Fruit fly (Drosophila melanogaster): Measurements from ENCODE around the gene mtsh.
A peak's percentile ranks its signal among the peaks of the same experiment; 100 is the strongest.

Gene mtsh

dm6 chr2L:8304635-8305034, 15.1 kb downstream of the mtsh start:
- no peak for TF ChIP-seq CG34406 (GFP tag; optimal IDR thresholded peaks at IDR 0.05)
- TF ChIP-seq spab (GFP tag; optimal IDR thresholded peaks at IDR 0.05) = no peak
- TF ChIP-seq Ets21C (GFP tag; optimal IDR thresholded peaks at IDR 0.05) = no peak
- TF ChIP-seq lz (GFP tag; optimal IDR thresholded peaks at IDR 0.05) = no peak
- no peak for TF ChIP-seq CG7368 (GFP tag; optimal IDR thresholded peaks at IDR 0.05)
- no peak for TF ChIP-seq CG8319 (GFP tag; optimal IDR thresholded peaks at IDR 0.05)
- no peak for TF ChIP-seq CG1621 (tag; optimal IDR thresholded peaks at IDR 0.05)
- TF ChIP-seq fd85E (GFP tag; optimal IDR thresholded peaks at IDR 0.05) = no peak
- no peak for TF ChIP-seq CG8632 (GFP tag; optimal IDR thresholded peaks at IDR 0.05)
- no peak for TF ChIP-seq pdm3 (GFP tag; optimal IDR thresholded peaks at IDR 0.05)

- TF ChIP-seq CG6808 (GFP tag; optimal IDR thresholded peaks at IDR 0.05) (no peak), Blimp-1 (GFP tag; optimal IDR thresholded peaks at IDR 0.05) (no peak), esn (GFP tag; optimal IDR thresholded peaks at IDR 0.05) (peak; percentile 0)
Observed at dm6 chr2L:8302766-8303479, 16.8 kb downstream of the mtsh start, which contains the start of the genes wol and Scgalpha. Gene wol (minus strand): TSS chr2L:8302985. Gene Scgalpha (plus strand): TSS chr2L:8303429.

- TF ChIP-seq fkh (GFP tag; optimal IDR thresholded peaks at IDR 0.05) (peak; percentile 61), fd59A (GFP tag; optimal IDR thresholded peaks at IDR 0.05) (no peak), Sox14 (GFP tag; optimal IDR thresholded peaks at IDR 0.05) (peak; percentile 27), Blimp-1 (GFP tag; optimal IDR thresholded peaks at IDR 0.05) (peak; percentile 83), spab (GFP tag; optimal IDR thresholded peaks at IDR 0.05) (no peak), Sox15 (GFP tag; optimal IDR thresholded peaks at IDR 0.05) (no peak), CG6163 (GFP tag; IDR thresholded peaks at IDR 0.05) (0 out of 3 replicates have a peak, but pooled peaks have one; percentile 19), dsx (GFP tag; optimal IDR thresholded peaks at IDR 0.05; ENCODE audit: poor library complexity, severe bottlenecking) (peak; percentile 10), CG6854 (GFP tag; optimal IDR thresholded peaks at IDR 0.05) (peak; percentile 40)
Observed at dm6 chr2L:8300220-8301167, 19.2 kb downstream of the mtsh start, which contains the start of gene Btk. Gene Btk (minus strand): TSS chr2L:8301079.

dm6 chr2L:8299194-8299811, 20.4 kb downstream of the mtsh start:
- TF ChIP-seq CG31627 (GFP tag; optimal IDR thresholded peaks at IDR 0.05) (peak; percentile 86), CG11762 (GFP tag; optimal IDR thresholded peaks at IDR 0.05; ENCODE audit: insufficient read depth) (peak; percentile 70), svp (GFP tag) (peak; percentile 98), CG11294 (GFP tag; IDR thresholded peaks at IDR 0.05) (0 out of 2 replicates have a peak, but pooled peaks have one; percentile 35), Eip75B (GFP tag; optimal IDR thresholded peaks at IDR 0.05) (peak; percentile 89), Sox15 (GFP tag; optimal IDR thresholded peaks at IDR 0.05) (peak; percentile 78), pdm3 (GFP tag; optimal IDR thresholded peaks at IDR 0.05) (peak; percentile 87), CG10631 (GFP tag; optimal IDR thresholded peaks at IDR 0.05) (peak; percentile 86), CG4318 (GFP tag; optimal IDR thresholded peaks at IDR 0.05) (no peak), fkh (GFP tag; optimal IDR thresholded peaks at IDR 0.05) (peak; percentile 18), Hr4 (GFP tag; optimal IDR thresholded peaks at IDR 0.05) (peak; percentile 42), spab (GFP tag; optimal IDR thresholded peaks at IDR 0.05) (peak; percentile 89), CG8632 (GFP tag; optimal IDR thresholded peaks at IDR 0.05) (peak; percentile 73), acj6 (GFP tag; optimal IDR thresholded peaks at IDR 0.05) (peak; percentile 65), CG9139 (GFP tag; optimal IDR thresholded peaks at IDR 0.05) (peak; percentile 91), CG8319 (GFP tag; optimal IDR thresholded peaks at IDR 0.05) (peak; percentile 54), dac (GFP tag; optimal IDR thresholded peaks at IDR 0.05) (no peak), CG3919 (GFP tag; optimal IDR thresholded peaks at IDR 0.05) (peak; percentile 91), CG11902 (GFP tag; optimal IDR thresholded peaks at IDR 0.05) (peak; percentile 91), topi (GFP tag; optimal IDR thresholded peaks at IDR 0.05) (peak; percentile 94), Hr39 (GFP tag; optimal IDR thresholded peaks at IDR 0.05) (peak; percentile 91), salr (GFP tag; optimal IDR thresholded peaks at IDR 0.05) (peak; percentile 60 to 70), Ets21C (GFP tag; optimal IDR thresholded peaks at IDR 0.05) (peak; percentile 86), dsx (GFP tag; optimal IDR thresholded peaks at IDR 0.05; ENCODE audit: poor library complexity, severe bottlenecking) (peak; percentile 91), Met (GFP tag; optimal IDR thresholded peaks at IDR 0.05) (peak; percentile 95), OdsH (GFP tag; optimal IDR thresholded peaks at IDR 0.05) (peak; percentile 80), Sox102F (GFP tag; optimal IDR thresholded peaks at IDR 0.05) (peak; percentile 89)
